Fruit fly (Drosophila melanogaster): Measurements from ENCODE around the gene Nepl17.

DNA sequence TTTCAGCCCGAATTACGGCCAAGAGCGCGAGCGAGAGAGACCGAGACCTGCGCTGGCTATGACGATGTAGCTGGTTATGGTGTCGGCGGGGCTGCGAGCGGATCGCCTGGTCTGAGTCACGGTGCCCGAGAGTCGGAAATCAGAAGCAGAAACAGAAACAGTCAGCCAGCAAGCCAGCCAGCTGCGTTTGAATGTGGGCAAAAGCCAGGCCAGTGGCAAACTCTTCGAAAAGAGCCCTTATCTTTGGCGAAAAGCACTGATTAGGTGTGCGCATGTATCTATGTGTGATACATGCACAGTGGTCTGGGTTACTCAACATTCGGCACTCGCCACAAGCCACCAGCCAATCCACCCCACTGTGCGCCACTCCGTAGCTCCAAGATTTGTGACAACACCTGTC lies 41.5 kb upstream of the Nepl17 start:
- no peak for TF ChIP-seq wek (GFP tag; optimal IDR thresholded peaks at IDR 0.05)
- TF ChIP-seq Hr78 (GFP tag; optimal IDR thresholded peaks at IDR 0.05): no peak
- TF ChIP-seq Sin3A (optimal IDR thresholded peaks at IDR 0.05): no peak
